Worm (Caenorhabditis elegans) whole organism, mixed stage, embryonic: ENCODE results near the gene gpx-6.

Experiments
- M03D4.4 ChIP-seq: sonication (generic microtip); optimal IDR thresholded peaks from 2 replicates; lab custom pipeline; 2017; ENCODE audit warnings: mild to moderate bottlenecking, missing genetic modification characterization, missing compliant biosample characterization
- bed-3 ChIP-seq: fragments of 200-800 bp; sonication (Bioruptor generic); optimal IDR thresholded peaks from 3 replicates; lab custom pipeline; 2018; ENCODE audit warnings: mild to moderate bottlenecking, missing genetic modification characterization, moderate library complexity, missing compliant biosample characterization
- blmp-1 ChIP-seq: fragments of 150-350 bp; optimal IDR thresholded peaks from 2 replicates; lab custom pipeline; 2014; ENCODE audit warnings: missing biosample characterization, missing genetic modification characterization
- ceh-39 ChIP-seq: fragments of 150-350 bp; optimal IDR thresholded peaks from 2 replicates; lab custom pipeline; 2014; ENCODE audit warnings: missing biosample characterization, missing genetic modification characterization
- ceh-43 ChIP-seq: fragments of 200-800 bp; sonication (Bioruptor generic); optimal IDR thresholded peaks from 2 replicates; lab custom pipeline; 2018; ENCODE audit warnings: mild to moderate bottlenecking, missing genetic modification characterization, moderate library complexity, missing compliant biosample characterization
- ceh-83 ChIP-seq: fragments of 200-800 bp; sonication (Bioruptor generic); optimal IDR thresholded peaks from 2 replicates; lab custom pipeline; 2018; ENCODE audit warnings: mild to moderate bottlenecking, missing genetic modification characterization, missing compliant biosample characterization
- ces-1 ChIP-seq: fragments of 150-350 bp; optimal IDR thresholded peaks from 2 replicates; lab custom pipeline; 2014; ENCODE audit warnings: missing biosample characterization, missing genetic modification reagents, missing genetic modification characterization
- cnd-1 ChIP-seq: fragments of 200-800 bp; sonication (Bioruptor generic); optimal IDR thresholded peaks from 2 replicates; lab custom pipeline; 2018; ENCODE audit warnings: mild to moderate bottlenecking, missing genetic modification characterization, missing compliant biosample characterization
- drap-1 ChIP-seq: fragments of 200-800 bp; sonication (Bioruptor generic); optimal IDR thresholded peaks from 3 replicates; lab custom pipeline; 2018; ENCODE audit warnings: mild to moderate bottlenecking, missing genetic modification characterization, missing compliant biosample characterization
- elt-3 ChIP-seq: fragments of 150-350 bp; optimal IDR thresholded peaks from 2 replicates; lab custom pipeline; 2014; ENCODE audit warnings: missing biosample characterization, missing genetic modification characterization
- flh-1 ChIP-seq: fragments of 200-800 bp; sonication (Bioruptor generic); optimal IDR thresholded peaks from 2 replicates; lab custom pipeline; 2018; ENCODE audit warnings: mild to moderate bottlenecking, missing genetic modification characterization, moderate library complexity, missing compliant biosample characterization
- ham-2 ChIP-seq: fragments of 200-800 bp; sonication (Bioruptor generic); optimal IDR thresholded peaks from 2 replicates; lab custom pipeline; 2018; ENCODE audit warnings: mild to moderate bottlenecking, missing genetic modification characterization, missing compliant biosample characterization
- hlh-1 ChIP-seq: fragments of 150-350 bp; optimal IDR thresholded peaks from 2 replicates; lab custom pipeline; 2014; ENCODE audit warnings: missing biosample characterization, missing genetic modification reagents, missing genetic modification characterization
- lin-13 ChIP-seq: fragments of 150-350 bp; optimal IDR thresholded peaks from 2 replicates; lab custom pipeline; 2014; ENCODE audit warnings: missing biosample characterization, missing genetic modification characterization
- lin-32 ChIP-seq: fragments of 200-800 bp; sonication (Bioruptor generic); optimal IDR thresholded peaks from 2 replicates; lab custom pipeline; 2018; ENCODE audit warnings: mild to moderate bottlenecking, missing genetic modification characterization, missing compliant biosample characterization
- lsy-2 ChIP-seq: fragments of 150-350 bp; optimal IDR thresholded peaks from 2 replicates; lab custom pipeline; 2014; ENCODE audit warnings: missing biosample characterization, missing genetic modification characterization
- mab-5 ChIP-seq: fragments of 150-350 bp; optimal IDR thresholded peaks from 2 replicates; lab custom pipeline; 2014; ENCODE audit warnings: missing biosample characterization, missing genetic modification characterization
- nhr-12 ChIP-seq: fragments of 150-350 bp; optimal IDR thresholded peaks from 2 replicates; lab custom pipeline; 2014; ENCODE audit warnings: missing biosample characterization, missing genetic modification characterization
- nhr-2 ChIP-seq: fragments of 150-350 bp; optimal IDR thresholded peaks from 2 replicates; lab custom pipeline; 2014; ENCODE audit warnings: missing biosample characterization, missing genetic modification characterization
- nhr-237 ChIP-seq: fragments of 150-350 bp; optimal IDR thresholded peaks from 2 replicates; lab custom pipeline; 2014; ENCODE audit warnings: missing biosample characterization, missing genetic modification characterization
- nhr-28 ChIP-seq: fragments of 150-350 bp; optimal IDR thresholded peaks from 2 replicates; lab custom pipeline; 2014; ENCODE audit warnings: missing biosample characterization, missing genetic modification characterization
- nhr-76 ChIP-seq: sonication (generic microtip); optimal IDR thresholded peaks from 2 replicates; lab custom pipeline; 2017; ENCODE audit warnings: missing biosample characterization, missing genetic modification characterization
- sem-2 ChIP-seq: fragments of 200-800 bp; sonication (Bioruptor generic); optimal IDR thresholded peaks from 2 replicates; lab custom pipeline; 2018; ENCODE audit warnings: mild to moderate bottlenecking, missing genetic modification characterization, missing compliant biosample characterization
- snpc-4 ChIP-seq: fragments of 150-350 bp; optimal IDR thresholded peaks from 2 replicates; lab custom pipeline; 2014; ENCODE audit warnings: missing biosample characterization, missing genetic modification characterization
- sptf-1 ChIP-seq: sonication (generic microtip); optimal IDR thresholded peaks from 2 replicates; lab custom pipeline; 2017; ENCODE audit warnings: mild to moderate bottlenecking, missing genetic modification characterization, moderate library complexity, missing compliant biosample characterization
- unc-120 ChIP-seq: sonication (generic microtip); optimal IDR thresholded peaks from 2 replicates; lab custom pipeline; 2017; ENCODE audit warnings: missing genetic modification characterization, missing compliant biosample characterization; ENCODE audit not compliant: poor library complexity, severe bottlenecking
- unc-39 ChIP-seq: fragments of 150-350 bp; optimal IDR thresholded peaks from 2 replicates; lab custom pipeline; 2014; ENCODE audit warnings: missing biosample characterization, missing genetic modification characterization
- zip-8 ChIP-seq: fragments of 150-350 bp; optimal IDR thresholded peaks from 2 replicates; lab custom pipeline; 2014; ENCODE audit warnings: missing biosample characterization, missing genetic modification characterization
- ztf-11 ChIP-seq: fragments of 150-350 bp; optimal IDR thresholded peaks from 2 replicates; lab custom pipeline; 2014; ENCODE audit warnings: missing biosample characterization, missing genetic modification characterization

The gpx-6 gene

ce11 chrIV:8232428-8232827 lies 10.4 kb downstream of the gpx-6 start:
- peak; percentile 23 for TF ChIP-seq ces-1 (GFP tag; lab: Kevin White, UChicago)
- no peak for TF ChIP-seq lin-32 (GFP tag; lab: Kevin White, UChicago)
- no peak for TF ChIP-seq snpc-4 (tag; lab: Kevin White, UChicago)
- no peak for TF ChIP-seq nhr-237 (tag; lab: Kevin White, UChicago)
- TF ChIP-seq nhr-28 = no peak
- no peak for TF ChIP-seq flh-1
- TF ChIP-seq cnd-1 (tag; lab: Kevin White, UChicago) = no peak

ce11 chrIV:8233268-8233667 lies 11.3 kb downstream of the gpx-6 start:
- TF ChIP-seq drap-1 (GFP tag; lab: Kevin White, UChicago) = no peak
- peak; percentile 36 for TF ChIP-seq blmp-1 (tag; lab: Kevin White, UChicago)

- TF ChIP-seq ham-2 (GFP tag; lab: Kevin White, UChicago) (no peak), nhr-2 (tag; lab: Kevin White, UChicago) (no peak), blmp-1 (tag; lab: Kevin White, UChicago) (no peak), nhr-12 (tag; lab: Kevin White, UChicago) (no peak), ceh-83 (no peak), flh-1 (no peak), sem-2 (GFP tag; lab: Kevin White, UChicago) (no peak), cnd-1 (tag; lab: Kevin White, UChicago) (no peak)
Measured at ce11 chrIV:8234088-8234496, 12.1 kb downstream of the gpx-6 start.

- TF ChIP-seq unc-120 (tag; lab: Kevin White, UChicago) (no peak), M03D4.4 (tag; lab: Kevin White, UChicago) (no peak), sem-2 (GFP tag; lab: Kevin White, UChicago) (no peak), elt-3 (tag; lab: Kevin White, UChicago) (no peak), hlh-1 (tag; lab: Kevin White, UChicago) (peak; percentile 31)
Measured at ce11 chrIV:8235114-8235686, 13.2 kb downstream of the gpx-6 start.

- TF ChIP-seq bed-3 (GFP tag; lab: Kevin White, UChicago) = no peak
- no peak for TF ChIP-seq hlh-1 (tag; lab: Kevin White, UChicago)
- TF ChIP-seq ceh-43 (GFP tag; lab: Kevin White, UChicago) = no peak
- no peak for TF ChIP-seq nhr-12 (tag; lab: Kevin White, UChicago)
- TF ChIP-seq snpc-4 (tag; lab: Kevin White, UChicago) = no peak
- no peak for TF ChIP-seq lsy-2 (tag; lab: Kevin White, UChicago)
Measured at ce11 chrIV:8236502-8236901, 14.5 kb downstream of the gpx-6 start, which contains the start of gene nhr-66. Gene nhr-66, minus strand, starts transcription at chrIV:8236602.

- no peak for TF ChIP-seq nhr-28
- TF ChIP-seq cnd-1 (tag; lab: Kevin White, UChicago) = no peak
- no peak for TF ChIP-seq elt-3 (tag; lab: Kevin White, UChicago)
- no peak for TF ChIP-seq nhr-12 (tag; lab: Kevin White, UChicago)
- no peak for TF ChIP-seq ztf-11 (tag; lab: Kevin White, UChicago)
- no peak for TF ChIP-seq snpc-4 (tag; lab: Kevin White, UChicago)
- no peak for TF ChIP-seq flh-1
- TF ChIP-seq nhr-76 = no peak
- TF ChIP-seq sptf-1 (tag; lab: Kevin White, UChicago) = no peak
- TF ChIP-seq lin-13 (tag; lab: Kevin White, UChicago) = no peak
- no peak for TF ChIP-seq mab-5 (tag; lab: Kevin White, UChicago)
- TF ChIP-seq sem-2 (GFP tag; lab: Kevin White, UChicago) = no peak
- TF ChIP-seq unc-39 = no peak
- TF ChIP-seq ham-2 (GFP tag; lab: Kevin White, UChicago) = no peak
- no peak for TF ChIP-seq ceh-39
- no peak for TF ChIP-seq zip-8 (tag; lab: Kevin White, UChicago)
- TF ChIP-seq, all 35 proteins: peak for 0
Measured at ce11 chrIV:8239584-8239983, 17.6 kb downstream of the gpx-6 start.
